Fruit fly (Drosophila melanogaster) whole organism, embryonic: ENCODE data around the gene Usp5.
A peak's percentile ranks its signal among the peaks of the same experiment; 100 is the strongest.

Source experiments
- Atf6 ChIP-seq: fragments of 200-800 bp; sonication (Bioruptor generic); IDR thresholded peaks from 2 replicates; pipeline ENCODE4 v1.3.6; 2022; ENCODE audit warnings: missing biosample characterization, missing genetic modification characterization
- CG10462 ChIP-seq: fragments of 200-800 bp; sonication (Bioruptor generic); optimal IDR thresholded peaks from 2 replicates; lab custom pipeline; 2016; ENCODE audit warnings: missing biosample characterization, missing genetic modification characterization
- CG12219 ChIP-seq: fragments of 200-800 bp; sonication (Bioruptor generic); optimal IDR thresholded peaks from 3 replicates; lab custom pipeline; 2018; ENCODE audit warnings: missing biosample characterization, mild to moderate bottlenecking, missing genetic modification characterization
- CG13296 ChIP-seq: fragments of 200-800 bp; sonication (Bioruptor generic); optimal IDR thresholded peaks from 3 replicates; lab custom pipeline; 2018; ENCODE audit warnings: missing biosample characterization, mild to moderate bottlenecking, missing genetic modification characterization
- CG14014 ChIP-seq: fragments of 200-800 bp; sonication (Bioruptor generic); IDR thresholded peaks from 2 replicates; pipeline ENCODE4 v1.3.6; 2022; ENCODE audit warnings: missing biosample characterization, missing genetic modification characterization
- CG14441 ChIP-seq: fragments of 200-800 bp; sonication (Bioruptor generic); IDR thresholded peaks from 2 replicates; pipeline ENCODE4 v1.3.6; 2022; ENCODE audit warnings: missing biosample characterization, missing genetic modification characterization
- CG14965 ChIP-seq: fragments of 200-800 bp; sonication (Bioruptor generic); optimal IDR thresholded peaks from 2 replicates; lab custom pipeline; 2016; ENCODE audit warnings: missing biosample characterization, missing genetic modification characterization, borderline replicate concordance
- CG1647 ChIP-seq: fragments of 200-800 bp; sonication (Bioruptor generic); optimal IDR thresholded peaks from 3 replicates; lab custom pipeline; 2016; ENCODE audit warnings: missing biosample characterization, missing genetic modification characterization
- CG17359 ChIP-seq: fragments of 200-800 bp; sonication (Bioruptor generic); optimal IDR thresholded peaks from 3 replicates; lab custom pipeline; 2018; ENCODE audit warnings: missing biosample characterization, mild to moderate bottlenecking, missing genetic modification characterization, moderate library complexity
- CG17802 ChIP-seq: fragments of 200-800 bp; sonication (Bioruptor generic); optimal IDR thresholded peaks from 2 replicates; lab custom pipeline; 2018; ENCODE audit warnings: missing biosample characterization, mild to moderate bottlenecking, missing genetic modification characterization, moderate library complexity
- CG2712 ChIP-seq: fragments of 200-800 bp; optimal IDR thresholded peaks from 3 replicates; lab custom pipeline; 2019; ENCODE audit warnings: missing biosample characterization, mild to moderate bottlenecking, missing genetic modification characterization, moderate library complexity
- CG30431 ChIP-seq: fragments of 200-800 bp; sonication (Bioruptor generic); optimal IDR thresholded peaks from 2 replicates; lab custom pipeline; 2017; ENCODE audit warnings: missing biosample characterization, missing genetic modification characterization
- CG32772 ChIP-seq: fragments of 200-800 bp; sonication (Bioruptor generic); IDR thresholded peaks from 2 replicates; pipeline ENCODE4 v1.3.6; 2022; ENCODE audit warnings: missing biosample characterization, missing genetic modification characterization
- CG4360 ChIP-seq: fragments of 200-800 bp; sonication (Bioruptor generic); IDR thresholded peaks from 2 replicates; pipeline ENCODE4 v1.3.6; 2022; ENCODE audit warnings: missing biosample characterization, missing genetic modification characterization
- CG5180 ChIP-seq: fragments of 200-800 bp; sonication (Bioruptor generic); optimal IDR thresholded peaks from 3 replicates; lab custom pipeline; 2017; ENCODE audit warnings: missing biosample characterization, missing genetic modification characterization, mild to moderate bottlenecking, moderate library complexity, missing genetic modification reagents
- CG6175 ChIP-seq: fragments of 200-800 bp; sonication (Bioruptor generic); IDR thresholded peaks from 3 replicates; pipeline ENCODE4 v1.3.6; 2022; ENCODE audit warnings: missing biosample characterization, missing genetic modification characterization
- CG6254 ChIP-seq: fragments of 200-800 bp; sonication (Bioruptor generic); optimal IDR thresholded peaks from 3 replicates; lab custom pipeline; 2017; ENCODE audit warnings: mild to moderate bottlenecking, missing biosample characterization, missing genetic modification reagents, missing genetic modification characterization
- CG6791 ChIP-seq: fragments of 200-800 bp; sonication (Bioruptor generic); IDR thresholded peaks from 3 replicates; pipeline ENCODE4 v1.3.6; 2022; ENCODE audit warnings: missing biosample characterization, missing genetic modification characterization; ENCODE audit not compliant: partially characterized antibody
- CG7372 ChIP-seq: fragments of 200-800 bp; sonication (Bioruptor generic); IDR thresholded peaks from 2 replicates; pipeline ENCODE4 v1.3.6; 2022; ENCODE audit warnings: missing biosample characterization, missing genetic modification characterization
- CG7963 ChIP-seq: fragments of 200-800 bp; sonication (Bioruptor generic); IDR thresholded peaks from 3 replicates; pipeline ENCODE4 v1.3.6; 2022; ENCODE audit warnings: missing biosample characterization, missing genetic modification characterization; ENCODE audit not compliant: partially characterized antibody
- CG9215 ChIP-seq: fragments of 200-800 bp; sonication (Bioruptor generic); IDR thresholded peaks from 2 replicates; pipeline ENCODE4 v1.3.6; 2022; ENCODE audit warnings: missing biosample characterization, missing genetic modification characterization
- CG9609 ChIP-seq: fragments of 200-800 bp; sonication (Bioruptor generic); optimal IDR thresholded peaks from 3 replicates; lab custom pipeline; 2016; ENCODE audit warnings: missing biosample characterization, missing genetic modification characterization
- CHES-1-like ChIP-seq: fragments of 200-800 bp; sonication (Bioruptor generic); optimal IDR thresholded peaks from 2 replicates; lab custom pipeline; 2016; ENCODE audit warnings: missing biosample characterization, missing genetic modification characterization
- Eip74EF ChIP-seq, 2 experiments: fragments of 200-800 bp in 1 of 2; fragments of >200 bp in 1 of 2; sonication (Bioruptor generic) in 1 of 2; optimal IDR thresholded peaks; 2 replicates each; lab custom pipeline; 2017 to 2019; ENCODE audit warnings: missing biosample characterization in 2 of 2, missing genetic modification characterization in 2 of 2, mild to moderate bottlenecking in 1 of 2, moderate library complexity in 1 of 2
- Mad ChIP-seq: fragments of 200-800 bp; sonication (Bioruptor generic); optimal IDR thresholded peaks from 2 replicates; lab custom pipeline; 2016; ENCODE audit warnings: missing biosample characterization, missing genetic modification characterization
- Rfx ChIP-seq: fragments of 200-800 bp; sonication (Bioruptor generic); IDR thresholded peaks from 2 replicates; pipeline ENCODE4 v1.3.6; 2022; ENCODE audit warnings: missing biosample characterization, missing genetic modification characterization
- Vsx1 ChIP-seq: fragments of 200-800 bp; sonication (Bioruptor generic); optimal IDR thresholded peaks from 2 replicates; lab custom pipeline; 2017; ENCODE audit warnings: missing biosample characterization, mild to moderate bottlenecking, missing genetic modification characterization, missing genetic modification reagents
- Xbp1 ChIP-seq: fragments of 200-800 bp; sonication (Bioruptor generic); optimal IDR thresholded peaks from 3 replicates; lab custom pipeline; 2016; ENCODE audit warnings: missing biosample characterization, mild to moderate bottlenecking, missing genetic modification characterization
- Xrp1 ChIP-seq: fragments of 200-800 bp; sonication (Bioruptor generic); IDR thresholded peaks from 2 replicates; pipeline ENCODE4 v1.3.6; 2022; ENCODE audit warnings: missing biosample characterization, missing genetic modification characterization
- dan ChIP-seq: fragments of 200-800 bp; sonication (Bioruptor generic); IDR thresholded peaks from 2 replicates; pipeline ENCODE4 v1.3.6; 2022; ENCODE audit warnings: missing biosample characterization, missing genetic modification characterization
- dati ChIP-seq: fragments of 200-800 bp; sonication (Bioruptor generic); IDR thresholded peaks from 2 replicates; pipeline ENCODE4 v1.3.6; 2022; ENCODE audit warnings: missing biosample characterization, missing genetic modification characterization
- disco-r ChIP-seq: fragments of 200-800 bp; sonication (Bioruptor generic); optimal IDR thresholded peaks from 2 replicates; lab custom pipeline; 2016; ENCODE audit warnings: missing biosample characterization, missing genetic modification characterization
- dmrt11E ChIP-seq: fragments of 200-800 bp; sonication (Bioruptor generic); optimal IDR thresholded peaks from 3 replicates; lab custom pipeline; 2018; ENCODE audit warnings: missing biosample characterization, mild to moderate bottlenecking, missing genetic modification characterization, moderate library complexity
- dpn ChIP-seq, 2 experiments: fragments of 200-800 bp; sonication (Bioruptor generic); optimal IDR thresholded peaks; 3 replicates each; lab custom pipeline; 2016; ENCODE audit warnings: missing biosample characterization in 2 of 2, missing genetic modification characterization in 2 of 2
- gce ChIP-seq: fragments of 200-800 bp; sonication (Bioruptor generic); IDR thresholded peaks from 3 replicates; pipeline ENCODE4 v1.3.6; 2022; ENCODE audit warnings: missing biosample characterization, missing genetic modification characterization
- hth ChIP-seq: fragments of >200 bp; optimal IDR thresholded peaks from 2 replicates; lab custom pipeline; 2017; ENCODE audit warnings: inconsistent platforms
- jigr1 ChIP-seq: fragments of 200-800 bp; sonication (Bioruptor generic); IDR thresholded peaks from 3 replicates; pipeline ENCODE4 v1.3.6; 2022; ENCODE audit warnings: missing biosample characterization, missing genetic modification characterization
- jing ChIP-seq: fragments of 200-800 bp; sonication (Bioruptor generic); optimal IDR thresholded peaks from 2 replicates; lab custom pipeline; 2018; ENCODE audit warnings: missing biosample characterization, mild to moderate bottlenecking, missing genetic modification characterization
- jumu ChIP-seq: fragments of 200-800 bp; sonication (Bioruptor generic); optimal IDR thresholded peaks from 3 replicates; lab custom pipeline; 2016; ENCODE audit warnings: missing biosample characterization, missing genetic modification characterization
- knrl ChIP-seq: fragments of 200-800 bp; sonication (Bioruptor generic); IDR thresholded peaks from 3 replicates; pipeline ENCODE4 v1.3.6; 2022; ENCODE audit warnings: missing biosample characterization, missing genetic modification characterization; ENCODE audit not compliant: partially characterized antibody
- mld ChIP-seq: fragments of 200-800 bp; sonication (Bioruptor generic); IDR thresholded peaks from 3 replicates; pipeline ENCODE4 v1.3.6; 2022; ENCODE audit warnings: missing biosample characterization, missing genetic modification characterization; ENCODE audit not compliant: partially characterized antibody
- nerfin-2 ChIP-seq: fragments of 200-800 bp; sonication (Bioruptor generic); IDR thresholded peaks from 2 replicates; pipeline ENCODE4 v1.3.6; 2022; ENCODE audit warnings: missing biosample characterization, missing genetic modification characterization; ENCODE audit not compliant: partially characterized antibody
- odd ChIP-seq: fragments of 200-800 bp; sonication (Bioruptor generic); optimal IDR thresholded peaks from 2 replicates; lab custom pipeline; 2017; ENCODE audit warnings: missing biosample characterization, mild to moderate bottlenecking, missing genetic modification characterization
- p53 ChIP-seq: fragments of 200-800 bp; sonication (Bioruptor generic); optimal IDR thresholded peaks from 2 replicates; lab custom pipeline; 2016; ENCODE audit warnings: missing biosample characterization, missing genetic modification characterization
- peb ChIP-seq: fragments of 200-800 bp; sonication (Bioruptor generic); IDR thresholded peaks from 2 replicates; pipeline ENCODE4 v1.3.6; 2022; ENCODE audit warnings: missing biosample characterization, missing genetic modification characterization
- pros ChIP-seq: fragments of 200-800 bp; sonication (Bioruptor generic); optimal IDR thresholded peaks from 3 replicates; lab custom pipeline; 2019; ENCODE audit warnings: missing biosample characterization, mild to moderate bottlenecking, missing genetic modification characterization, moderate library complexity
- shn ChIP-seq: fragments of 200-800 bp; sonication (Bioruptor generic); optimal IDR thresholded peaks from 3 replicates; lab custom pipeline; 2016; ENCODE audit warnings: missing biosample characterization, missing genetic modification characterization
- sna ChIP-seq: fragments of 200-800 bp; sonication (Bioruptor generic); IDR thresholded peaks from 2 replicates; pipeline ENCODE4 v1.3.6; 2022; ENCODE audit warnings: missing biosample characterization, missing genetic modification characterization; ENCODE audit not compliant: partially characterized antibody
- stc ChIP-seq: fragments of 200-800 bp; sonication (Bioruptor generic); IDR thresholded peaks from 2 replicates; pipeline ENCODE4 v1.3.6; 2022; ENCODE audit warnings: missing biosample characterization, missing genetic modification characterization
- stwl ChIP-seq: fragments of 200-800 bp; sonication (Bioruptor generic); optimal IDR thresholded peaks from 3 replicates; lab custom pipeline; 2018; ENCODE audit warnings: missing biosample characterization, mild to moderate bottlenecking, missing genetic modification characterization, moderate library complexity
- tin ChIP-seq: fragments of 200-800 bp; sonication (Bioruptor generic); optimal IDR thresholded peaks from 3 replicates; lab custom pipeline; 2016; ENCODE audit warnings: missing biosample characterization, missing genetic modification characterization
- twi ChIP-seq: fragments of 200-800 bp; optimal IDR thresholded peaks from 2 replicates; lab custom pipeline; 2019; ENCODE audit warnings: missing biosample characterization, mild to moderate bottlenecking, missing genetic modification characterization, moderate library complexity

Usp5 gene

dm6 chr3L:3134064-3134545 is 14.1 kb downstream of the Usp5 start (continued):
- no peak for TF ChIP-seq CG6791 (GFP tag; lab: Robert Waterston, UW)
- no peak for TF ChIP-seq dpn (GFP tag; optimal IDR thresholded peaks at IDR 0.05; lab: Kevin White, UChicago)
- TF ChIP-seq dan (GFP tag; lab: Robert Waterston, UW) = no peak
- TF ChIP-seq twi (tag; lab: Kevin White, UChicago) = no peak
- no peak for TF ChIP-seq CG14441 (GFP tag; lab: Robert Waterston, UW)
- no peak for TF ChIP-seq odd (GFP tag; lab: Kevin White, UChicago)
- TF ChIP-seq pros (GFP tag; lab: Kevin White, UChicago) = no peak
- peak; percentile 13 for TF ChIP-seq CG2712 (tag; lab: Kevin White, UChicago)
- TF ChIP-seq CG6175 (GFP tag; lab: Robert Waterston, UW) = no peak
- TF ChIP-seq Atf6 (GFP tag; lab: Robert Waterston, UW) = peak; percentile 29
- no peak for TF ChIP-seq knrl (GFP tag; lab: Robert Waterston, UW)
- TF ChIP-seq p53 (GFP tag; lab: Kevin White, UChicago) = no peak
- TF ChIP-seq stwl (tag; lab: Kevin White, UChicago) = no peak
- no peak for TF ChIP-seq Xbp1 (GFP tag; lab: Kevin White, UChicago)
- no peak for TF ChIP-seq mld
- no peak for TF ChIP-seq CG4360 (GFP tag; lab: Robert Waterston, UW)
- TF ChIP-seq Rfx (GFP tag; lab: Robert Waterston, UW) = peak; percentile 28; the same call in 1 of the 2 replicates
- TF ChIP-seq CG9215 (GFP tag; lab: Robert Waterston, UW) = no peak
- TF ChIP-seq CG17359 = no peak
- TF ChIP-seq tin (GFP tag; lab: Kevin White, UChicago) = no peak
- TF ChIP-seq CG5180 = no peak
- TF ChIP-seq CHES-1-like = no peak
- TF ChIP-seq CG12219 (GFP tag; lab: Kevin White, UChicago) = no peak
- peak in 1 of 2 experiments; percentile 1 for TF ChIP-seq Eip74EF (GFP tag; optimal IDR thresholded peaks at IDR 0.05; lab: Kevin White, UChicago)
- TF ChIP-seq CG30431 (GFP tag; lab: Kevin White, UChicago) = no peak
- TF ChIP-seq nerfin-2 (GFP tag; lab: Robert Waterston, UW) = no peak
- no peak for TF ChIP-seq CG6254 (GFP tag; lab: Kevin White, UChicago)
- no peak for TF ChIP-seq jing (GFP tag; lab: Kevin White, UChicago)
- no peak for TF ChIP-seq CG32772 (GFP tag; lab: Robert Waterston, UW)
- no peak for TF ChIP-seq CG14965 (GFP tag; lab: Kevin White, UChicago)
- no peak for TF ChIP-seq hth (lab: Kevin White, UChicago)
- no peak for TF ChIP-seq CG1647
- TF ChIP-seq Xrp1 (GFP tag; lab: Robert Waterston, UW) = no peak
- no peak for TF ChIP-seq shn (GFP tag; lab: Kevin White, UChicago)
- TF ChIP-seq Vsx1 (GFP tag; lab: Kevin White, UChicago) = no peak
- no peak for TF ChIP-seq dati (GFP tag; lab: Robert Waterston, UW)
- TF ChIP-seq jigr1 (GFP tag; lab: Robert Waterston, UW) = no peak
- no peak for TF ChIP-seq CG9609 (GFP tag; lab: Kevin White, UChicago)
- TF ChIP-seq stc (GFP tag; lab: Robert Waterston, UW) = no peak
- TF ChIP-seq CG17802 (tag; lab: Kevin White, UChicago) = no peak
- no peak for TF ChIP-seq CG7372
- TF ChIP-seq CG10462 (GFP tag; lab: Kevin White, UChicago) = no peak
- TF ChIP-seq peb (GFP tag; lab: Robert Waterston, UW) = no peak
- no peak for TF ChIP-seq gce (GFP tag; lab: Robert Waterston, UW)
- TF ChIP-seq dmrt11E (tag; lab: Kevin White, UChicago) = no peak
- no peak for TF ChIP-seq CG14014 (GFP tag; lab: Robert Waterston, UW)
- TF ChIP-seq Mad (GFP tag; lab: Kevin White, UChicago) = no peak
- TF ChIP-seq sna = no peak
- peak; percentile 41 for TF ChIP-seq CG13296 (GFP tag; lab: Kevin White, UChicago)
- TF ChIP-seq disco-r (GFP tag; lab: Kevin White, UChicago) = no peak
- TF ChIP-seq CG7963 = no peak
- no peak for TF ChIP-seq jumu (GFP tag; lab: Kevin White, UChicago)
